Worm (Caenorhabditis elegans): ENCODE measurements around the gene K01D12.20.

DNA sequence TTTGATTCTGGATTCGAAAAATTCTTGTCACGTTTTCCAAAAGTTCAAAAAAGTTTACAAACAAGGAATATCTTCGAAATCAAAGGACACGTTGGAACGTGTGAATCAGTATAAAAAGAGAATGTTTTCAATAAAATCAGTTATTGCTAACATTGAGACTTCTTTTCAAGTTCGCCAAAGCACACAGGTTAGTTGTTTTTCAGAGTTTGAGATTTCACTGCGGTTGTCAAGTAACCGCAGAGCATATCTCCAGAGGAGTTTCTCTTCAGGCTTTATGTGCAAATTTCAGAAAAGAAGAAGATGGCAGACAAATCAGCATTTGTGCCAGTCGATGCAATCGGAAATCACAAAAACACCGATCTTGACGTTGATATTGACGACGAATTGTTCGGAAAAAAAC, 14.5 kb downstream of the K01D12.20 start, which contains the start of gene K01D12.15:
- no peak for TF ChIP-seq ztf-11 (tag; optimal IDR thresholded peaks at IDR 0.05)
- no peak for TF ChIP-seq dmd-6 (GFP tag; IDR thresholded peaks at IDR 0.05)
- TF ChIP-seq nhr-237 (tag; optimal IDR thresholded peaks at IDR 0.05): no peak
- TF ChIP-seq daf-16 (GFP tag; optimal IDR thresholded peaks at IDR 0.05): no peak
- no peak for TF ChIP-seq daf-16 (tag; optimal IDR thresholded peaks at IDR 0.05)
- TF ChIP-seq fos-1 (tag; optimal IDR thresholded peaks at IDR 0.05): no peak
- TF ChIP-seq lin-15B (tag; optimal IDR thresholded peaks at IDR 0.05): no peak
- TF ChIP-seq D1046.2 (GFP tag; IDR thresholded peaks at IDR 0.05): no peak
- no peak for TF ChIP-seq F44E2.7 (GFP tag; IDR thresholded peaks at IDR 0.05)
- TF ChIP-seq nhr-102 (tag; optimal IDR thresholded peaks at IDR 0.05): no peak
- TF ChIP-seq nhr-48 (tag; optimal IDR thresholded peaks at IDR 0.05): no peak
